Fruit fly (Drosophila melanogaster) whole organism, pupa: Measurements from ENCODE around the gene inaE.

Source experiments
- CG10348 ChIP-seq: fragments of 200-800 bp; sonication (Bioruptor generic); IDR thresholded peaks from 2 replicates; pipeline ENCODE4 v1.3.6; 2022; ENCODE audit warnings: missing biosample characterization, missing genetic modification characterization
- CG15710 ChIP-seq: fragments of 200-800 bp; sonication (Bioruptor generic); optimal IDR thresholded peaks from 2 replicates; lab custom pipeline; 2018; ENCODE audit warnings: missing biosample characterization, mild to moderate bottlenecking, missing genetic modification characterization, moderate library complexity
- CG34367 ChIP-seq: fragments of 200-800 bp; sonication (Bioruptor generic); optimal IDR thresholded peaks from 2 replicates; lab custom pipeline; 2018; ENCODE audit warnings: missing biosample characterization, mild to moderate bottlenecking, missing genetic modification characterization
- CG4496 ChIP-seq: fragments of 200-800 bp; sonication (Bioruptor generic); IDR thresholded peaks from 3 replicates; pipeline ENCODE4 v1.3.6; 2022; ENCODE audit warnings: missing biosample characterization, missing genetic modification characterization
- CG8159 ChIP-seq: fragments of 200-800 bp; sonication (Bioruptor generic); optimal IDR thresholded peaks from 3 replicates; lab custom pipeline; 2018; ENCODE audit warnings: missing biosample characterization, mild to moderate bottlenecking, missing genetic modification characterization, moderate library complexity
- EcR ChIP-seq: fragments of 200-800 bp; sonication (Bioruptor generic); optimal IDR thresholded peaks from 3 replicates; lab custom pipeline; 2019; ENCODE audit warnings: missing biosample characterization, missing genetic modification characterization, mild to moderate bottlenecking, moderate library complexity, missing genetic modification reagents
- Ets98B ChIP-seq: fragments of 200-800 bp; sonication (Bioruptor generic); IDR thresholded peaks from 2 replicates; pipeline ENCODE4 v1.3.6; 2022; ENCODE audit warnings: missing biosample characterization, missing genetic modification characterization
- Pif1A ChIP-seq: fragments of 200-800 bp; sonication (Bioruptor generic); optimal IDR thresholded peaks from 3 replicates; lab custom pipeline; 2016; ENCODE audit warnings: missing biosample characterization, missing genetic modification characterization
- Pif1B ChIP-seq: fragments of 200-800 bp; sonication (Bioruptor generic); optimal IDR thresholded peaks from 3 replicates; lab custom pipeline; 2016; ENCODE audit warnings: missing biosample characterization, missing genetic modification characterization
- Snoo ChIP-seq: fragments of 200-800 bp; sonication (Bioruptor generic); optimal IDR thresholded peaks from 3 replicates; lab custom pipeline; 2017; ENCODE audit warnings: missing biosample characterization, mild to moderate bottlenecking, missing genetic modification characterization, inconsistent platforms
- fd96Ca ChIP-seq: fragments of 200-800 bp; sonication (Bioruptor generic); IDR thresholded peaks from 3 replicates; pipeline ENCODE4 v1.3.6; 2022; ENCODE audit warnings: missing biosample characterization, missing genetic modification characterization

- no peak for TF ChIP-seq Ets98B (GFP tag; lab: Robert Waterston, UW)
- no peak for TF ChIP-seq Pif1A (GFP tag; lab: Kevin White, UChicago)
- no peak for TF ChIP-seq Pif1B (GFP tag; lab: Kevin White, UChicago)
- TF ChIP-seq CG10348 (GFP tag; lab: Robert Waterston, UW) = no peak
- TF ChIP-seq CG4496 = no peak
- TF ChIP-seq Snoo (tag; lab: Kevin White, UChicago) = no peak
- TF ChIP-seq EcR (GFP tag; lab: Kevin White, UChicago) = no peak
- TF ChIP-seq CG15710 (tag; lab: Kevin White, UChicago) = no peak
- TF ChIP-seq CG8159 (tag; lab: Kevin White, UChicago) = no peak
- TF ChIP-seq CG34367 = no peak
- no peak for TF ChIP-seq fd96Ca
Measured at dm6 chrX:13735322-13736173, 48.0 kb upstream of the inaE start.
